Fruit fly (Drosophila melanogaster) whole organism, embryonic: ENCODE measurements around the gene CAH9.
A peak's percentile ranks its signal among the peaks of the same experiment; 100 is the strongest.

ENCODE experiments used
- B-H2 ChIP-seq: fragments of 200-800 bp; sonication (Bioruptor generic); optimal IDR thresholded peaks from 2 replicates; lab custom pipeline; 2018; ENCODE audit warnings: missing biosample characterization, mild to moderate bottlenecking, missing genetic modification characterization
- CG10147 ChIP-seq: fragments of 200-800 bp; sonication (Bioruptor generic); optimal IDR thresholded peaks from 2 replicates; lab custom pipeline; 2019; ENCODE audit warnings: missing biosample characterization, mild to moderate bottlenecking, missing genetic modification characterization, moderate library complexity
- CG10366 ChIP-seq: fragments of 200-800 bp; sonication (Bioruptor generic); IDR thresholded peaks from 2 replicates; pipeline ENCODE4 v1.3.6; 2022; ENCODE audit warnings: missing biosample characterization, missing genetic modification characterization
- CG10543 ChIP-seq: fragments of 200-800 bp; sonication (Bioruptor generic); optimal IDR thresholded peaks from 3 replicates; lab custom pipeline; 2017; ENCODE audit warnings: missing biosample characterization, mild to moderate bottlenecking, missing genetic modification characterization, moderate library complexity
- CG14014 ChIP-seq: fragments of 200-800 bp; sonication (Bioruptor generic); IDR thresholded peaks from 2 replicates; pipeline ENCODE4 v1.3.6; 2022; ENCODE audit warnings: missing biosample characterization, missing genetic modification characterization
- CG15073 ChIP-seq: fragments of 200-800 bp; sonication (Bioruptor generic); optimal IDR thresholded peaks from 2 replicates; lab custom pipeline; 2016; ENCODE audit warnings: missing biosample characterization, missing genetic modification characterization
- CG17328 ChIP-seq: fragments of 200-800 bp; sonication (Bioruptor generic); IDR thresholded peaks from 2 replicates; pipeline ENCODE4 v1.3.6; 2022; ENCODE audit warnings: missing biosample characterization, missing genetic modification characterization
- CG2889 ChIP-seq: fragments of 200-800 bp; sonication (Bioruptor generic); IDR thresholded peaks from 3 replicates; pipeline ENCODE4 v1.3.6; 2022; ENCODE audit warnings: missing biosample characterization, missing genetic modification characterization
- CG31365 ChIP-seq: fragments of 200-800 bp; sonication (Bioruptor generic); optimal IDR thresholded peaks from 2 replicates; lab custom pipeline; 2018; ENCODE audit warnings: missing biosample characterization, mild to moderate bottlenecking, missing genetic modification characterization
- CG32532 ChIP-seq: fragments of 200-800 bp; sonication (Bioruptor generic); IDR thresholded peaks from 2 replicates; pipeline ENCODE4 v1.3.6; 2022; ENCODE audit warnings: missing biosample characterization, missing genetic modification characterization
- CG4360 ChIP-seq: fragments of 200-800 bp; sonication (Bioruptor generic); IDR thresholded peaks from 2 replicates; pipeline ENCODE4 v1.3.6; 2022; ENCODE audit warnings: missing biosample characterization, missing genetic modification characterization
- CG4404 ChIP-seq: fragments of 200-800 bp; sonication (Bioruptor generic); IDR thresholded peaks from 2 replicates; pipeline ENCODE4 v1.3.6; 2022; ENCODE audit warnings: missing biosample characterization, missing genetic modification characterization
- CG4617 ChIP-seq: fragments of 200-800 bp; sonication (Bioruptor generic); optimal IDR thresholded peaks from 3 replicates; lab custom pipeline; 2016; ENCODE audit warnings: missing biosample characterization, missing genetic modification characterization, borderline replicate concordance
- CG6175 ChIP-seq: fragments of 200-800 bp; sonication (Bioruptor generic); IDR thresholded peaks from 3 replicates; pipeline ENCODE4 v1.3.6; 2022; ENCODE audit warnings: missing biosample characterization, missing genetic modification characterization
- CG6813 ChIP-seq: fragments of 200-800 bp; sonication (Bioruptor generic); optimal IDR thresholded peaks from 2 replicates; lab custom pipeline; 2017; ENCODE audit warnings: missing biosample characterization, missing genetic modification characterization, mild to moderate bottlenecking, moderate library complexity, missing genetic modification reagents
- CG9932 ChIP-seq: fragments of 200-800 bp; sonication (Bioruptor generic); IDR thresholded peaks from 2 replicates; pipeline ENCODE4 v1.3.6; 2022; ENCODE audit warnings: missing biosample characterization, missing genetic modification characterization
- Chrac-16 ChIP-seq: fragments of 200-800 bp; sonication (Bioruptor generic); optimal IDR thresholded peaks from 3 replicates; lab custom pipeline; 2016; ENCODE audit warnings: missing biosample characterization, missing genetic modification characterization
- D19A ChIP-seq: fragments of 200-800 bp; optimal IDR thresholded peaks from 3 replicates; lab custom pipeline; 2019; ENCODE audit warnings: missing biosample characterization, mild to moderate bottlenecking, missing genetic modification characterization, moderate library complexity
- Dll ChIP-seq: fragments of 200-800 bp; sonication (Bioruptor generic); IDR thresholded peaks from 4 replicates; pipeline ENCODE4 v1.3.6; 2022; ENCODE audit warnings: missing biosample characterization, missing genetic modification characterization; ENCODE audit not compliant: partially characterized antibody
- Dp ChIP-seq: fragments of 200-800 bp; sonication (Bioruptor generic); optimal IDR thresholded peaks from 2 replicates; lab custom pipeline; 2018; ENCODE audit warnings: missing biosample characterization, mild to moderate bottlenecking, missing genetic modification characterization, moderate library complexity
- Elba2 ChIP-seq: fragments of 200-800 bp; sonication (Bioruptor generic); optimal IDR thresholded peaks from 3 replicates; lab custom pipeline; 2016; ENCODE audit warnings: missing biosample characterization, missing genetic modification characterization
- Fer2 ChIP-seq: fragments of 200-800 bp; sonication (Bioruptor generic); optimal IDR thresholded peaks from 2 replicates; lab custom pipeline; 2018; ENCODE audit warnings: missing biosample characterization, mild to moderate bottlenecking, missing genetic modification characterization, moderate library complexity
- GATAe ChIP-seq: fragments of 200-800 bp; sonication (Bioruptor generic); conservative IDR thresholded peaks from 2 replicates; pipeline ENCODE4 v1.3.6; 2022; ENCODE audit warnings: missing biosample characterization, missing genetic modification characterization
- Hey ChIP-seq: fragments of 200-800 bp; sonication (Bioruptor generic); optimal IDR thresholded peaks from 3 replicates; lab custom pipeline; 2018; ENCODE audit warnings: missing biosample characterization, mild to moderate bottlenecking, missing genetic modification characterization
- Hsf ChIP-seq: fragments of 200-800 bp; sonication (Bioruptor generic); optimal IDR thresholded peaks from 3 replicates; lab custom pipeline; 2016; ENCODE audit warnings: missing biosample characterization, missing genetic modification characterization
- Sox102F ChIP-seq: fragments of 200-800 bp; sonication (Bioruptor generic); optimal IDR thresholded peaks from 2 replicates; lab custom pipeline; 2018; ENCODE audit warnings: missing biosample characterization, mild to moderate bottlenecking, missing genetic modification characterization, moderate library complexity
- bsh ChIP-seq, 2 experiments: fragments of 200-800 bp; sonication (Bioruptor generic); optimal IDR thresholded peaks; 2 replicates each; lab custom pipeline; 2017 to 2018; ENCODE audit warnings: mild to moderate bottlenecking in 2 of 2, missing biosample characterization in 2 of 2, missing genetic modification characterization in 2 of 2, moderate library complexity in 1 of 2
- btn ChIP-seq: fragments of 200-800 bp; sonication (Bioruptor generic); optimal IDR thresholded peaks from 2 replicates; lab custom pipeline; 2016; ENCODE audit warnings: missing biosample characterization, missing genetic modification characterization
- chif ChIP-seq, 2 experiments: fragments of 200-800 bp; sonication (Bioruptor generic); optimal IDR thresholded peaks; 3 replicates each; lab custom pipeline; 2016; ENCODE audit warnings: missing biosample characterization in 2 of 2, missing genetic modification characterization in 2 of 2
- crol ChIP-seq: fragments of 200-800 bp; sonication (Bioruptor generic); IDR thresholded peaks from 2 replicates; pipeline ENCODE4 v1.3.6; 2022; ENCODE audit warnings: missing biosample characterization, missing genetic modification characterization
- crp ChIP-seq, 2 experiments: fragments of 200-800 bp; sonication (Bioruptor generic); optimal IDR thresholded peaks; 2 replicates in 1 of 2; 3 replicates in 1 of 2; lab custom pipeline; 2017; ENCODE audit warnings: missing biosample characterization in 2 of 2, missing genetic modification characterization in 2 of 2, mild to moderate bottlenecking in 1 of 2, moderate library complexity in 1 of 2
- dysf ChIP-seq: fragments of 200-800 bp; sonication (Bioruptor generic); IDR thresholded peaks from 3 replicates; pipeline ENCODE4 v1.3.6; 2022; ENCODE audit warnings: missing biosample characterization, missing genetic modification characterization
- ewg ChIP-seq: fragments of 200-800 bp; sonication (Bioruptor generic); optimal IDR thresholded peaks from 3 replicates; lab custom pipeline; 2017; ENCODE audit warnings: mild to moderate bottlenecking, missing biosample characterization, missing genetic modification reagents, missing genetic modification characterization
- exex ChIP-seq: fragments of 200-800 bp; sonication (Bioruptor generic); optimal IDR thresholded peaks from 4 replicates; lab custom pipeline; 2018; ENCODE audit warnings: missing biosample characterization, mild to moderate bottlenecking, missing genetic modification characterization, moderate library complexity
- knrl ChIP-seq: fragments of 200-800 bp; sonication (Bioruptor generic); IDR thresholded peaks from 3 replicates; pipeline ENCODE4 v1.3.6; 2022; ENCODE audit warnings: missing biosample characterization, missing genetic modification characterization; ENCODE audit not compliant: partially characterized antibody
- lola ChIP-seq, 3 experiments: fragments of >200 bp in 2 of 3; fragments of 200-800 bp in 1 of 3; sonication (Bioruptor generic) in 1 of 3; optimal IDR thresholded peaks; 2 replicates each; lab custom pipeline; 2017 to 2019; ENCODE audit warnings: missing biosample characterization in 3 of 3, missing genetic modification characterization in 3 of 3, mild to moderate bottlenecking in 1 of 3, moderate library complexity in 1 of 3
- oc ChIP-seq: fragments of 200-800 bp; sonication (Bioruptor generic); optimal IDR thresholded peaks from 2 replicates; lab custom pipeline; 2018; ENCODE audit warnings: missing biosample characterization, mild to moderate bottlenecking, missing genetic modification characterization, moderate library complexity
- pita ChIP-seq: fragments of 200-800 bp; sonication (Bioruptor generic); optimal IDR thresholded peaks from 2 replicates; lab custom pipeline; 2017; ENCODE audit warnings: missing biosample characterization, mild to moderate bottlenecking, missing genetic modification characterization
- pum ChIP-seq: fragments of 200-800 bp; sonication (Bioruptor generic); optimal IDR thresholded peaks from 2 replicates; lab custom pipeline; 2016; ENCODE audit warnings: missing biosample characterization, missing genetic modification characterization
- sima ChIP-seq: fragments of 200-800 bp; sonication (Bioruptor generic); optimal IDR thresholded peaks from 2 replicates; lab custom pipeline; 2016; ENCODE audit warnings: missing biosample characterization, missing genetic modification characterization
- sqz ChIP-seq: fragments of 200-800 bp; sonication (Bioruptor generic); optimal IDR thresholded peaks from 3 replicates; lab custom pipeline; 2018; ENCODE audit warnings: missing biosample characterization, mild to moderate bottlenecking, missing genetic modification characterization
- sug ChIP-seq: fragments of 200-800 bp; optimal IDR thresholded peaks from 2 replicates; lab custom pipeline; 2019; ENCODE audit warnings: missing biosample characterization, mild to moderate bottlenecking, missing genetic modification characterization, moderate library complexity
- tio ChIP-seq: fragments of 200-800 bp; sonication (Bioruptor generic); optimal IDR thresholded peaks from 2 replicates; lab custom pipeline; 2017; ENCODE audit warnings: missing biosample characterization, missing genetic modification characterization, inconsistent platforms
- toy ChIP-seq: fragments of 200-800 bp; sonication (Bioruptor generic); IDR thresholded peaks from 2 replicates; pipeline ENCODE4 v1.3.6; 2022; ENCODE audit warnings: missing biosample characterization, missing genetic modification characterization
- usp ChIP-seq: fragments of >200 bp; optimal IDR thresholded peaks from 2 replicates; lab custom pipeline; 2017; ENCODE audit warnings: missing biosample characterization, missing genetic modification characterization
- zen ChIP-seq: fragments of 200-800 bp; sonication (Bioruptor generic); optimal IDR thresholded peaks from 3 replicates; lab custom pipeline; 2018; ENCODE audit warnings: missing biosample characterization, mild to moderate bottlenecking, missing genetic modification characterization, moderate library complexity
- zen2 ChIP-seq: fragments of 200-800 bp; sonication (Bioruptor generic); IDR thresholded peaks from 3 replicates; pipeline ENCODE4 v1.3.6; 2022; ENCODE audit warnings: missing biosample characterization, missing genetic modification characterization; ENCODE audit not compliant: partially characterized antibody
- zf30C ChIP-seq: fragments of 200-800 bp; sonication (Bioruptor generic); optimal IDR thresholded peaks from 3 replicates; lab custom pipeline; 2018; ENCODE audit warnings: missing biosample characterization, mild to moderate bottlenecking, missing genetic modification characterization

CAH9 gene

dm6 chr3R:27153062-27153878, 47.3 kb upstream of the CAH9 start (continued):
- TF ChIP-seq Sox102F (GFP tag; lab: Kevin White, UChicago): peak; percentile 25
- TF ChIP-seq btn: no peak
- no peak for TF ChIP-seq toy (GFP tag; lab: Robert Waterston, UW)
- no peak for TF ChIP-seq CG4360 (GFP tag; lab: Robert Waterston, UW)
- TF ChIP-seq sug (tag; lab: Kevin White, UChicago): peak; percentile 43
- TF ChIP-seq Chrac-16 (GFP tag; lab: Kevin White, UChicago): no peak
- TF ChIP-seq tio (GFP tag; lab: Kevin White, UChicago): peak; percentile 77
- TF ChIP-seq CG17328: no peak
- TF ChIP-seq CG10543 (GFP tag; lab: Kevin White, UChicago): peak; percentile 42
- TF ChIP-seq CG2889 (GFP tag; lab: Robert Waterston, UW): no peak
- no peak; the same call in 1 of the 2 replicates for TF ChIP-seq CG10366
- no peak for TF ChIP-seq chif (GFP tag; optimal IDR thresholded peaks at IDR 0.05; lab: Kevin White, UChicago)
- peak; percentile 55 for TF ChIP-seq D19A (tag; lab: Kevin White, UChicago)
- TF ChIP-seq pita (GFP tag; lab: Kevin White, UChicago): no peak
- TF ChIP-seq Dp (GFP tag; lab: Kevin White, UChicago): no peak
- TF ChIP-seq zen (tag; lab: Kevin White, UChicago): no peak
- TF ChIP-seq pum (GFP tag; lab: Kevin White, UChicago): no peak
- no peak for TF ChIP-seq ewg (GFP tag; lab: Kevin White, UChicago)
- peak in 1 of 3 experiments; percentile 34 for TF ChIP-seq lola (GFP tag; optimal IDR thresholded peaks at IDR 0.05; lab: Kevin White, UChicago)
- no peak for TF ChIP-seq CG6175 (GFP tag; lab: Robert Waterston, UW)
- no peak for TF ChIP-seq usp
- TF ChIP-seq zf30C (GFP tag; lab: Kevin White, UChicago): no peak
- no peak for TF ChIP-seq CG15073 (GFP tag; lab: Kevin White, UChicago)
- peak; percentile 78 for TF ChIP-seq CG10147
- TF ChIP-seq CG4617 (GFP tag; lab: Kevin White, UChicago): no peak
- TF ChIP-seq CG6813: peak; percentile 9
- TF ChIP-seq knrl (GFP tag; lab: Robert Waterston, UW): no peak
- no peak for TF ChIP-seq Fer2
- TF ChIP-seq GATAe: 0 out of 2 replicates have a peak, but pooled peaks have one; percentile 16
- no peak for TF ChIP-seq Elba2
- TF ChIP-seq crol: peak; percentile 80
- TF ChIP-seq CG14014 (GFP tag; lab: Robert Waterston, UW): 0 out of 2 replicates have a peak, but pooled peaks have one; percentile 7
- no peak for TF ChIP-seq zen2 (GFP tag; lab: Robert Waterston, UW)
- TF ChIP-seq CG4404 (GFP tag; lab: Robert Waterston, UW): no peak
- TF ChIP-seq Hsf: peak; percentile 14
- peak; percentile 48; the same call in 1 of the 2 replicates for TF ChIP-seq CG32532 (GFP tag; lab: Robert Waterston, UW)
- no peak for TF ChIP-seq sqz (GFP tag; lab: Kevin White, UChicago)
- no peak for TF ChIP-seq oc (tag; lab: Kevin White, UChicago)
- peak; percentile 47 for TF ChIP-seq exex
- peak; percentile 59; the same call in 2 of the 3 replicates for TF ChIP-seq dysf (GFP tag; lab: Robert Waterston, UW)
- no peak for TF ChIP-seq Hey
- no peak for TF ChIP-seq CG9932 (GFP tag; lab: Robert Waterston, UW)
- TF ChIP-seq B-H2: no peak
- no peak for TF ChIP-seq Dll (GFP tag; lab: Robert Waterston, UW)
- TF ChIP-seq crp (GFP tag; optimal IDR thresholded peaks at IDR 0.05; lab: Kevin White, UChicago): no peak
- peak; percentile 7 to 17 for TF ChIP-seq bsh (GFP tag; optimal IDR thresholded peaks at IDR 0.05; lab: Kevin White, UChicago)
- no peak for TF ChIP-seq sima
- no peak for TF ChIP-seq CG31365 (tag; lab: Kevin White, UChicago)
